Fruit fly (Drosophila melanogaster) whole organism, embryonic: ENCODE results near the gene CG34278.

Experiments
- Atf3 ChIP-seq: fragments of 200-800 bp; sonication (Bioruptor generic); optimal IDR thresholded peaks from 3 replicates; lab custom pipeline; 2016; ENCODE audit warnings: missing biosample characterization, missing genetic modification characterization
- Blimp-1 ChIP-seq: fragments of 200-800 bp; sonication (Bioruptor generic); optimal IDR thresholded peaks from 3 replicates; lab custom pipeline; 2018; ENCODE audit warnings: missing biosample characterization, missing genetic modification characterization, mild to moderate bottlenecking, moderate library complexity, missing genetic modification reagents
- CG10209 ChIP-seq: fragments of 200-800 bp; sonication (Bioruptor generic); optimal IDR thresholded peaks from 3 replicates; lab custom pipeline; 2017; ENCODE audit warnings: missing biosample characterization, mild to moderate bottlenecking, missing genetic modification characterization, missing genetic modification reagents
- CG10366 ChIP-seq: fragments of 200-800 bp; sonication (Bioruptor generic); IDR thresholded peaks from 2 replicates; pipeline ENCODE4 v1.3.6; 2022; ENCODE audit warnings: missing biosample characterization, missing genetic modification characterization
- CG12769 ChIP-seq: fragments of 200-800 bp; sonication (Bioruptor generic); optimal IDR thresholded peaks from 2 replicates; lab custom pipeline; 2019; ENCODE audit warnings: missing biosample characterization, mild to moderate bottlenecking, missing genetic modification characterization, moderate library complexity
- CG14441 ChIP-seq: fragments of 200-800 bp; sonication (Bioruptor generic); IDR thresholded peaks from 2 replicates; pipeline ENCODE4 v1.3.6; 2022; ENCODE audit warnings: missing biosample characterization, missing genetic modification characterization
- CG15696 ChIP-seq: fragments of 200-800 bp; sonication (Bioruptor generic); optimal IDR thresholded peaks from 2 replicates; lab custom pipeline; 2019; ENCODE audit warnings: missing biosample characterization, mild to moderate bottlenecking, missing genetic modification characterization, moderate library complexity
- CG1647 ChIP-seq: fragments of 200-800 bp; sonication (Bioruptor generic); optimal IDR thresholded peaks from 3 replicates; lab custom pipeline; 2016; ENCODE audit warnings: missing biosample characterization, missing genetic modification characterization
- CG16813 ChIP-seq: fragments of 200-800 bp; sonication (Bioruptor generic); IDR thresholded peaks from 3 replicates; pipeline ENCODE4 v1.3.6; 2022; ENCODE audit warnings: missing biosample characterization, missing genetic modification characterization; ENCODE audit not compliant: partially characterized antibody
- CG18262 ChIP-seq: fragments of 200-800 bp; optimal IDR thresholded peaks from 3 replicates; lab custom pipeline; 2019; ENCODE audit warnings: missing biosample characterization, mild to moderate bottlenecking, missing genetic modification characterization, moderate library complexity
- CG18619 ChIP-seq: fragments of 200-800 bp; sonication (Bioruptor generic); optimal IDR thresholded peaks from 3 replicates; lab custom pipeline; 2017; ENCODE audit warnings: missing biosample characterization, mild to moderate bottlenecking, missing genetic modification characterization
- CG18764 ChIP-seq: fragments of 200-800 bp; sonication (Bioruptor generic); optimal IDR thresholded peaks from 3 replicates; lab custom pipeline; 2016; ENCODE audit warnings: missing biosample characterization, missing genetic modification characterization
- CG2712 ChIP-seq: fragments of 200-800 bp; optimal IDR thresholded peaks from 3 replicates; lab custom pipeline; 2019; ENCODE audit warnings: missing biosample characterization, mild to moderate bottlenecking, missing genetic modification characterization, moderate library complexity
- CG32767 ChIP-seq: fragments of 200-800 bp; sonication (Bioruptor generic); IDR thresholded peaks from 2 replicates; pipeline ENCODE4 v1.3.6; 2022; ENCODE audit warnings: missing biosample characterization, missing genetic modification characterization
- CG32772 ChIP-seq: fragments of 200-800 bp; sonication (Bioruptor generic); IDR thresholded peaks from 2 replicates; pipeline ENCODE4 v1.3.6; 2022; ENCODE audit warnings: missing biosample characterization, missing genetic modification characterization
- CG3407 ChIP-seq: fragments of 200-800 bp; sonication (Bioruptor generic); optimal IDR thresholded peaks from 2 replicates; lab custom pipeline; 2018; ENCODE audit warnings: missing biosample characterization, mild to moderate bottlenecking, missing genetic modification characterization
- CG3847 ChIP-seq: fragments of 200-800 bp; sonication (Bioruptor generic); IDR thresholded peaks from 2 replicates; pipeline ENCODE4 v1.3.6; 2022; ENCODE audit warnings: missing biosample characterization, missing genetic modification characterization
- CG4820 ChIP-seq: fragments of 200-800 bp; sonication (Bioruptor generic); optimal IDR thresholded peaks from 3 replicates; lab custom pipeline; 2016; ENCODE audit warnings: missing biosample characterization, missing genetic modification characterization
- CG4854 ChIP-seq: fragments of 200-800 bp; sonication (Bioruptor generic); optimal IDR thresholded peaks from 2 replicates; lab custom pipeline; 2016; ENCODE audit warnings: missing biosample characterization, missing genetic modification characterization, inconsistent platforms
- CG8388 ChIP-seq: fragments of 200-800 bp; sonication (Bioruptor generic); optimal IDR thresholded peaks from 2 replicates; lab custom pipeline; 2019; ENCODE audit warnings: missing biosample characterization, mild to moderate bottlenecking, missing genetic modification characterization, moderate library complexity
- CrebB ChIP-seq: fragments of 200-800 bp; sonication (Bioruptor generic); optimal IDR thresholded peaks from 3 replicates; lab custom pipeline; 2018; ENCODE audit warnings: missing biosample characterization, mild to moderate bottlenecking, missing genetic modification characterization
- D ChIP-seq, 2 experiments: fragments of 200-800 bp in 1 of 2; fragments of >200 bp in 1 of 2; sonication (Bioruptor generic) in 1 of 2; optimal IDR thresholded peaks; 2 replicates in 1 of 2; 3 replicates in 1 of 2; lab custom pipeline; 2017; ENCODE audit warnings: mild to moderate bottlenecking in 1 of 2, missing biosample characterization in 1 of 2, missing genetic modification characterization in 1 of 2, missing genetic modification reagents in 1 of 2
- Dfd ChIP-seq, 2 experiments: fragments of >200 bp; optimal IDR thresholded peaks; 2 replicates each; lab custom pipeline; 2017; ENCODE audit warnings: missing biosample characterization in 2 of 2, missing genetic modification characterization in 2 of 2
- Dip3 ChIP-seq: fragments of 200-800 bp; sonication (Bioruptor generic); optimal IDR thresholded peaks from 3 replicates; lab custom pipeline; 2016; ENCODE audit warnings: missing biosample characterization, missing genetic modification characterization
- ERR ChIP-seq: fragments of 200-800 bp; sonication (Bioruptor generic); optimal IDR thresholded peaks from 2 replicates; lab custom pipeline; 2016; ENCODE audit warnings: missing biosample characterization, missing genetic modification characterization
- Ets97D ChIP-seq: fragments of 200-800 bp; sonication (Bioruptor generic); optimal IDR thresholded peaks from 3 replicates; lab custom pipeline; 2016; ENCODE audit warnings: missing biosample characterization, missing genetic modification characterization
- Fer3 ChIP-seq: fragments of 200-800 bp; sonication (Bioruptor generic); optimal IDR thresholded peaks from 2 replicates; lab custom pipeline; 2018; ENCODE audit warnings: missing biosample characterization, mild to moderate bottlenecking, missing genetic modification characterization, moderate library complexity
- HmgZ ChIP-seq: fragments of 200-800 bp; sonication (Bioruptor generic); optimal IDR thresholded peaks from 2 replicates; lab custom pipeline; 2018; ENCODE audit warnings: missing biosample characterization, mild to moderate bottlenecking, missing genetic modification characterization
- Hsf ChIP-seq: fragments of 200-800 bp; sonication (Bioruptor generic); optimal IDR thresholded peaks from 3 replicates; lab custom pipeline; 2016; ENCODE audit warnings: missing biosample characterization, missing genetic modification characterization
- Poxn ChIP-seq: fragments of 200-800 bp; sonication (Bioruptor generic); IDR thresholded peaks from 2 replicates; pipeline ENCODE4 v1.3.6; 2022; ENCODE audit warnings: missing biosample characterization, missing genetic modification characterization
- Stat92E ChIP-seq, 3 experiments: fragments of >200 bp in 2 of 3; fragments of 200-800 bp in 1 of 3; sonication (Bioruptor generic) in 1 of 3; optimal IDR thresholded peaks; 2 replicates each; lab custom pipeline; 2017 to 2019; ENCODE audit warnings: missing biosample characterization in 3 of 3, missing genetic modification characterization in 3 of 3, mild to moderate bottlenecking in 1 of 3, moderate library complexity in 1 of 3
- abd-A ChIP-seq: fragments of 200-800 bp; sonication (Bioruptor generic); optimal IDR thresholded peaks from 3 replicates; lab custom pipeline; 2019; ENCODE audit warnings: missing biosample characterization, mild to moderate bottlenecking, missing genetic modification characterization, moderate library complexity
- az2 ChIP-seq: fragments of 200-800 bp; sonication (Bioruptor generic); optimal IDR thresholded peaks from 3 replicates; lab custom pipeline; 2016; ENCODE audit warnings: missing biosample characterization, missing genetic modification characterization
- chinmo ChIP-seq: fragments of 200-800 bp; sonication (Bioruptor generic); IDR thresholded peaks from 4 replicates; pipeline ENCODE4 v1.3.6; 2022; ENCODE audit warnings: missing biosample characterization, missing genetic modification characterization; ENCODE audit not compliant: partially characterized antibody
- corto ChIP-seq: fragments of 200-800 bp; sonication (Bioruptor generic); optimal IDR thresholded peaks from 2 replicates; lab custom pipeline; 2016; ENCODE audit warnings: missing biosample characterization, mild to moderate bottlenecking, missing genetic modification characterization, moderate library complexity
- esg ChIP-seq: fragments of 200-800 bp; sonication (Bioruptor generic); conservative IDR thresholded peaks from 2 replicates; pipeline ENCODE4 v1.3.6; 2022; ENCODE audit warnings: missing biosample characterization, missing genetic modification characterization
- fd64A ChIP-seq: fragments of 200-800 bp; sonication (Bioruptor generic); optimal IDR thresholded peaks from 3 replicates; lab custom pipeline; 2018; ENCODE audit warnings: missing biosample characterization, mild to moderate bottlenecking, missing genetic modification characterization
- gsb ChIP-seq: fragments of 200-800 bp; sonication (Bioruptor generic); IDR thresholded peaks from 2 replicates; pipeline ENCODE4 v1.3.6; 2022; ENCODE audit warnings: missing biosample characterization, missing genetic modification characterization
- gsb-n ChIP-seq: fragments of 200-800 bp; sonication (Bioruptor generic); optimal IDR thresholded peaks from 3 replicates; lab custom pipeline; 2018; ENCODE audit warnings: missing biosample characterization, mild to moderate bottlenecking, missing genetic modification characterization
- lilli ChIP-seq: fragments of 200-800 bp; sonication (Bioruptor generic); optimal IDR thresholded peaks from 3 replicates; lab custom pipeline; 2016; ENCODE audit warnings: missing biosample characterization, missing genetic modification characterization
- prd ChIP-seq, 3 experiments: fragments of >200 bp in 2 of 3; fragments of 200-800 bp in 1 of 3; sonication (Bioruptor generic) in 1 of 3; optimal IDR thresholded peaks in 2 of 3; IDR thresholded peaks in 1 of 3; 2 replicates in 2 of 3; 3 replicates in 1 of 3; pipeline versions ENCODE4 v1.3.6 to Lab custom; 2017 to 2022; ENCODE audit warnings: missing biosample characterization in 1 of 3, missing genetic modification characterization in 1 of 3
- repo ChIP-seq: fragments of 200-800 bp; sonication (Bioruptor generic); optimal IDR thresholded peaks from 2 replicates; lab custom pipeline; 2016; ENCODE audit warnings: missing biosample characterization, missing genetic modification characterization
- rib ChIP-seq: fragments of 200-800 bp; sonication (Bioruptor generic); IDR thresholded peaks from 2 replicates; pipeline ENCODE4 v1.3.6; 2022; ENCODE audit warnings: missing biosample characterization, missing genetic modification characterization
- ro ChIP-seq: fragments of 200-800 bp; sonication (Bioruptor generic); IDR thresholded peaks from 2 replicates; pipeline ENCODE4 v1.3.6; 2022; ENCODE audit warnings: missing biosample characterization, missing genetic modification characterization
- sqz ChIP-seq: fragments of 200-800 bp; sonication (Bioruptor generic); optimal IDR thresholded peaks from 3 replicates; lab custom pipeline; 2018; ENCODE audit warnings: missing biosample characterization, mild to moderate bottlenecking, missing genetic modification characterization
- sug ChIP-seq: fragments of 200-800 bp; optimal IDR thresholded peaks from 2 replicates; lab custom pipeline; 2019; ENCODE audit warnings: missing biosample characterization, mild to moderate bottlenecking, missing genetic modification characterization, moderate library complexity
- z ChIP-seq: fragments of 200-800 bp; sonication (Bioruptor generic); IDR thresholded peaks from 3 replicates; pipeline ENCODE4 v1.3.6; 2022; ENCODE audit warnings: missing biosample characterization, missing genetic modification characterization
- zfh2 ChIP-seq: fragments of 200-800 bp; sonication (Bioruptor generic); optimal IDR thresholded peaks from 2 replicates; lab custom pipeline; 2016; ENCODE audit warnings: missing biosample characterization, missing genetic modification characterization

CG34278 gene

DNA sequence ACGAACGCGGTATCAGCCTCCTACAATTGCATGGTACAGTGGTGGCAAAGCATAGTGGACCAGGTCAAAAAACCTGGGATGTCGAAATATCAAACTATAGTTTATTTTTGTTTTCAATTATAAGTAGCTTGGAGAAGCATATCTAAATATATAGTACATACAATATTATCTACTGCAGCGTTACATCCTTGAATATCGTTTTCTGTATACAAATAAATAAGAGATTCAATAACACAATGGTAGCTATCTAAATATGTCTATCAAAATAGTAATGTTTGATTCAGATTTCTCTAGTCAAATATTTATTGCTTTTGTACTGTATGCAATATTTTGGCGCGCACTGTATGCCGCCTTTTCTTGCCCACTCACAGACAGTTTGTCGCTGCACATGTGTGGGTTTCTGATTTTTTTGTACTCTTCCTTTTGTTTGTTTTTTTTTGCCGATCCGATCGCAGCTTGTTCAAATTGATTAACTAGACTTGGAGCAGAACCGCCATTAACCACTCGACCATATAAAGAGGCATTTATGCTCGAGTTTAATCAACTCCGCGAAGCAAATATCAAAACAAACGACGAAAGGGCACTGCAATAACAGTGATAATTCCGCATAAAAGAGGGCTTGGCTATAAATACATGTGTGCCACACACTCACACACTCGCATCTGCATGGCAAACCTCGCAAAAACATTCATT, 39.5 kb upstream of the CG34278 start (continued):
- TF ChIP-seq CG10366 (GFP tag; lab: Robert Waterston, UW) (peak; percentile 91), HmgZ (tag; lab: Kevin White, UChicago) (peak; percentile 90), Hsf (GFP tag; lab: Kevin White, UChicago) (peak; percentile 95), Ets97D (GFP tag; lab: Kevin White, UChicago) (peak; percentile 69), CG4820 (peak; percentile 93), Atf3 (GFP tag; lab: Kevin White, UChicago) (peak; percentile 85), CG8388 (GFP tag; lab: Kevin White, UChicago) (peak; percentile 99), CG2712 (tag; lab: Kevin White, UChicago) (peak; percentile 97), Poxn (peak; percentile 56), CG18262 (tag; lab: Kevin White, UChicago) (peak; percentile 98), CrebB (tag; lab: Kevin White, UChicago) (peak; percentile 91), repo (GFP tag; lab: Kevin White, UChicago) (peak; percentile 68), zfh2 (GFP tag; lab: Kevin White, UChicago) (peak; percentile 86), CG3407 (GFP tag; lab: Kevin White, UChicago) (peak; percentile 95), CG10209 (peak; percentile 96), Fer3 (tag; lab: Kevin White, UChicago) (peak; percentile 91), prd (optimal IDR thresholded peaks at IDR 0.05; lab: Kevin White, UChicago) (no peak), prd (GFP tag; IDR thresholded peaks at IDR 0.05; lab: Robert Waterston, UW) (peak; percentile 94), Stat92E (GFP tag; optimal IDR thresholded peaks at IDR 0.05; lab: Kevin White, UChicago) (peak in 1 of 3 experiments; percentile 86), CG16813 (GFP tag; lab: Robert Waterston, UW) (no peak), CG3847 (GFP tag; lab: Robert Waterston, UW) (peak; percentile 88), gsb (GFP tag; lab: Robert Waterston, UW) (peak; percentile 84), sqz (GFP tag; lab: Kevin White, UChicago) (peak; percentile 88), chinmo (GFP tag; lab: Robert Waterston, UW) (no peak), abd-A (no peak), CG32767 (GFP tag; lab: Robert Waterston, UW) (peak; percentile 96), sug (tag; lab: Kevin White, UChicago) (peak; percentile 86), fd64A (peak; percentile 65), ro (GFP tag; lab: Robert Waterston, UW) (peak; percentile 79), Dfd (GFP tag; optimal IDR thresholded peaks at IDR 0.05; lab: Kevin White, UChicago) (no peak), CG1647 (GFP tag; lab: Kevin White, UChicago) (peak; percentile 73), Blimp-1 (peak; percentile 92), Dip3 (GFP tag; lab: Kevin White, UChicago) (peak; percentile 88), z (GFP tag; lab: Robert Waterston, UW) (peak; percentile 74; the same call in 2 of the 3 replicates), CG12769 (tag; lab: Kevin White, UChicago) (peak; percentile 90), CG32772 (GFP tag; lab: Robert Waterston, UW) (peak; percentile 91), lilli (GFP tag; lab: Kevin White, UChicago) (peak; percentile 94), rib (peak; percentile 90), az2 (GFP tag; lab: Kevin White, UChicago) (peak; percentile 96), CG14441 (GFP tag; lab: Robert Waterston, UW) (peak; percentile 92), CG18764 (GFP tag; lab: Kevin White, UChicago) (peak; percentile 91), CG15696 (tag; lab: Kevin White, UChicago) (peak; percentile 85), esg (GFP tag; lab: Robert Waterston, UW) (peak; percentile 91), gsb-n (tag; lab: Kevin White, UChicago) (peak; percentile 95), corto (peak; percentile 65), D (optimal IDR thresholded peaks at IDR 0.05; lab: Kevin White, UChicago) (no peak), D (GFP tag; optimal IDR thresholded peaks at IDR 0.05; lab: Kevin White, UChicago) (peak; percentile 95), CG4854 (GFP tag; lab: Kevin White, UChicago) (peak; percentile 87), ERR (peak; percentile 67), CG18619 (peak; percentile 95)
